Fruit fly (Drosophila melanogaster): ENCODE data around the gene Ugt35B1.
A peak's percentile ranks its signal among the peaks of the same experiment; 100 is the strongest.

Gene Ugt35B1

DNA sequence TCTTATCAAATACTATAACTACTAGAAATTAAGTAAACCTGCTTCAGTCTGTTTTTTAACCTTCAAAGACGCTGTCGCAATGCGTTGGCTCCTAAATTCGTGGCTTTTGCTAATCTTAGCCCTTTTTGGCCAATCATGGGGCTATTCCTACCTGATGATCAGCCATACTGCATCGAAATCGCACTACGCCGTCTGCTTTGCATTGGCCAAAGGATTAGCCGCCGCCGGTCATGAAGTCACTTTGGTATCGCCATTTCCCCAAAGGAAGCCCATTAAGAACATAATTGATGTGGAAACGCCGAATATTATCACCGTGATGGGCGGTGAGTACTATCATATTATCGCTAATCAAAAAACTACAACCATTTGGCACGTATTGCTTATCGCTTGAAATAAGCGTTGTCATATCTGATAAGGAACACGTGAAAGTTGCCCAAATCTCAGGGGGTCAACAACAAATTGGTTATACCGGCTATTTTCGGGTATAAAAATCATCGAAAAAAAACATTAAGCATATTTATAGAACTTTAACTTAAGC lies 15.4 kb downstream of the Ugt35B1 start, which contains the start of gene Ugt302E1 (continued):
- TF ChIP-seq CG2199 (GFP tag; IDR thresholded peaks at IDR 0.05), result no peak

DNA sequence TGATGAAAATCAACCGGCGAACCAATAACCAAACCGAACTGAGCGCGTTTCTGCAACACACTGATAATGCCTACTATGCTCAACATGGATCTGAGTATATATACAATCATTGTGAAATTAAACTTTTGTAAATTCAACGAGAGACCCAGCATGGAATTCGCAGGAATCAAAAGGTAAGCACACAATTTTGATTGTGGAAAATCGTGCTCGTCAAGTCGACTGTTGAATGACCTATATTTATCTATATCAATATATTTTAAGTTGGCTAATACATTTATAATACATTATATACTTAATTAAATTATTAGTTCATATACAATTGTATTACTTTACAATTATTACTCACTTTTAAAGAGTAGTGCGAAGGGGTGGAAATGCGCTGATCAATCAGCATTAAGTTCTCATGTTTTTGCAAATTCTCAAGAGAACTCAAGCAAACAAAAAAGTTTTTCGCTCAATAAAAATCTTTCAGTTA lies 16.2 kb downstream of the Ugt35B1 start, which contains the start of gene Ugt302K1:
Gene Ugt302K1, minus strand, starts transcription at position 51 of the 475 bp plus-strand sequence.
- TF ChIP-seq ap (GFP tag; IDR thresholded peaks at IDR 0.05), result no peak
- no peak for TF ChIP-seq Six4 (GFP tag; optimal IDR thresholded peaks at IDR 0.05)
- TF ChIP-seq NFAT (GFP tag; IDR thresholded peaks at IDR 0.05), result peak; percentile 35; the same call in 1 of the 2 replicates
- no peak for TF ChIP-seq CG4617 (GFP tag; optimal IDR thresholded peaks at IDR 0.05; ENCODE audit: borderline replicate concordance)
- TF ChIP-seq CG11456 (GFP tag; IDR thresholded peaks at IDR 0.05), result no peak
- no peak for TF ChIP-seq mld (GFP tag; IDR thresholded peaks at IDR 0.05; ENCODE audit: partially characterized antibody)
- no peak for TF ChIP-seq Dip2 (GFP tag; IDR thresholded peaks at IDR 0.05)
- no peak for TF ChIP-seq CG17385 (GFP tag; optimal IDR thresholded peaks at IDR 0.05)
- no peak for TF ChIP-seq CG6254 (GFP tag; optimal IDR thresholded peaks at IDR 0.05)
- peak in 1 of 2 experiments; percentile 56 for TF ChIP-seq Trl (optimal IDR thresholded peaks at IDR 0.05)
- no peak for TF ChIP-seq Trl (GFP tag; optimal IDR thresholded peaks at IDR 0.05)
- TF ChIP-seq H15 (GFP tag; IDR thresholded peaks at IDR 0.05), result no peak
- TF ChIP-seq BtbVII (GFP tag; optimal IDR thresholded peaks at IDR 0.05), result no peak
- TF ChIP-seq CG11398 (GFP tag; optimal IDR thresholded peaks at IDR 0.05), result no peak
- no peak for TF ChIP-seq CG6272 (GFP tag; IDR thresholded peaks at IDR 0.05)
- TF ChIP-seq CG2120 (GFP tag; optimal IDR thresholded peaks at IDR 0.05), result peak; percentile 13
- no peak for TF ChIP-seq CG1233 (GFP tag; optimal IDR thresholded peaks at IDR 0.05)
- peak; percentile 13 for TF ChIP-seq CG12769 (tag; optimal IDR thresholded peaks at IDR 0.05)
- TF ChIP-seq CG17802 (tag; optimal IDR thresholded peaks at IDR 0.05), result no peak
- TF ChIP-seq CG9817 (tag; optimal IDR thresholded peaks at IDR 0.05), result no peak
- no peak for TF ChIP-seq croc (GFP tag; conservative IDR thresholded peaks at IDR 0.05)
- no peak for TF ChIP-seq Sox102F (GFP tag; optimal IDR thresholded peaks at IDR 0.05)
- no peak for TF ChIP-seq E2f1 (GFP tag; IDR thresholded peaks at IDR 0.05)
- TF ChIP-seq bsh (GFP tag; optimal IDR thresholded peaks at IDR 0.05), result no peak
- TF ChIP-seq CG13894 (tag; optimal IDR thresholded peaks at IDR 0.05), result no peak
- TF ChIP-seq Fer3 (tag; optimal IDR thresholded peaks at IDR 0.05), result peak; percentile 33
- TF ChIP-seq sens (GFP tag), result no peak
- no peak for TF ChIP-seq Fer2 (tag; optimal IDR thresholded peaks at IDR 0.05)
- no peak for TF ChIP-seq luna (GFP tag; optimal IDR thresholded peaks at IDR 0.05)
- TF ChIP-seq CG5953 (GFP tag; IDR thresholded peaks at IDR 0.05), result no peak
- no peak for TF ChIP-seq exex (tag; optimal IDR thresholded peaks at IDR 0.05)
- no peak for TF ChIP-seq CG8089 (GFP tag; optimal IDR thresholded peaks at IDR 0.05)
- 0 out of 2 replicates have a peak, but pooled peaks have one; percentile 12 for TF ChIP-seq CG6689 (GFP tag; IDR thresholded peaks at IDR 0.05)
- TF ChIP-seq CG6683 (GFP tag; optimal IDR thresholded peaks at IDR 0.05), result no peak
- no peak for TF ChIP-seq ac (GFP tag; optimal IDR thresholded peaks at IDR 0.05)
- no peak for TF ChIP-seq oc (tag; optimal IDR thresholded peaks at IDR 0.05)
- TF ChIP-seq CG17568 (GFP tag; optimal IDR thresholded peaks at IDR 0.05), result no peak
- no peak for TF ChIP-seq Neu2 (GFP tag; optimal IDR thresholded peaks at IDR 0.05; ENCODE audit: borderline replicate concordance)
- TF ChIP-seq E2f2 (GFP tag; IDR thresholded peaks at IDR 0.05), result no peak
- TF ChIP-seq CG6854 (GFP tag; optimal IDR thresholded peaks at IDR 0.05), result no peak
- no peak for TF ChIP-seq CG13296 (GFP tag; optimal IDR thresholded peaks at IDR 0.05)
- TF ChIP-seq sqz (GFP tag; optimal IDR thresholded peaks at IDR 0.05), result no peak
- no peak for TF ChIP-seq CG14667 (GFP tag; IDR thresholded peaks at IDR 0.05)
- no peak for TF ChIP-seq zfh1 (GFP tag; IDR thresholded peaks at IDR 0.05)
- TF ChIP-seq zf30C (GFP tag; optimal IDR thresholded peaks at IDR 0.05), result no peak
- no peak for TF ChIP-seq tup (GFP tag; optimal IDR thresholded peaks at IDR 0.05)
- no peak for TF ChIP-seq NfI (GFP tag; optimal IDR thresholded peaks at IDR 0.05)
- no peak for TF ChIP-seq btn (GFP tag; optimal IDR thresholded peaks at IDR 0.05)
